Fruit fly (Drosophila melanogaster): ENCODE data around the gene Pi3K21B.

DNA sequence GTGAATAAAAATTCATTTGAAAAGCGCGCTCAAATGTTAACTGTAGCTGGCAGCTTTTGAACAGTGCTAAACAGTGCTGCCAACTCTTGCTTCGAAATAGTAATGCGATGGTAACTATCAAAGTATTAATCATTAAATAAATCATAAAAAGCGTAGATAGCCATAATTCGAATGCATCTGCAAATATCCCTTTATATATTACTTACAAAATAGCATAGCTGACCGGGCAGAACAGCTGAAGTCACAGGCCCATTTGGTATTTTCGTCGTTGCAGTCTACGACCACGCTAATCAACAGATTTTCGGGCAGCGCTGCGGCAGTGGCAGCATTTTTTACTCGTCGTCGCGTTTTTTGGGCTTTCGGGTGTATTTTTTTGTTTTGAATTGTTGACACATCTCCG is 8.0 kb downstream of the Pi3K21B start, which contains the start of gene Plc21C:
- TF ChIP-seq tai (GFP tag; optimal IDR thresholded peaks at IDR 0.05) (peak; percentile 42), psq (GFP tag; optimal IDR thresholded peaks at IDR 0.05) (peak; percentile 24)
